Fruit fly (Drosophila melanogaster) whole organism, embryonic: ENCODE measurements around the gene CG14644.

Experiments
- Adf1 ChIP-seq: fragments of 200-800 bp; sonication (Bioruptor generic); IDR thresholded peaks from 2 replicates; pipeline ENCODE4 v1.3.6; 2022; ENCODE audit warnings: missing biosample characterization, missing genetic modification characterization
- CG10979 ChIP-seq: fragments of 200-800 bp; sonication (Bioruptor generic); optimal IDR thresholded peaks from 2 replicates; lab custom pipeline; 2018; ENCODE audit warnings: missing biosample characterization, mild to moderate bottlenecking, missing genetic modification characterization, moderate library complexity
- CG11085 ChIP-seq: fragments of 200-800 bp; sonication (Bioruptor generic); IDR thresholded peaks from 2 replicates; pipeline ENCODE4 v1.3.6; 2022; ENCODE audit warnings: missing biosample characterization, missing genetic modification characterization
- CG12942 ChIP-seq: fragments of 200-800 bp; sonication (Bioruptor generic); optimal IDR thresholded peaks from 3 replicates; lab custom pipeline; 2016; ENCODE audit warnings: missing biosample characterization, missing genetic modification characterization
- CG13123 ChIP-seq: fragments of 200-800 bp; sonication (Bioruptor generic); optimal IDR thresholded peaks from 2 replicates; lab custom pipeline; 2016; ENCODE audit warnings: missing biosample characterization, missing genetic modification characterization
- CG13775 ChIP-seq: fragments of 200-800 bp; sonication (Bioruptor generic); optimal IDR thresholded peaks from 3 replicates; lab custom pipeline; 2017; ENCODE audit warnings: missing biosample characterization, mild to moderate bottlenecking, missing genetic modification characterization
- CG15601 ChIP-seq: fragments of 200-800 bp; sonication (Bioruptor generic); optimal IDR thresholded peaks from 3 replicates; lab custom pipeline; 2019; ENCODE audit warnings: missing biosample characterization, mild to moderate bottlenecking, missing genetic modification characterization, moderate library complexity
- CG17186 ChIP-seq: fragments of 200-800 bp; sonication (Bioruptor generic); optimal IDR thresholded peaks from 3 replicates; lab custom pipeline; 2017; ENCODE audit warnings: missing biosample characterization, missing genetic modification reagents, missing genetic modification characterization
- CG17385 ChIP-seq: fragments of 200-800 bp; sonication (Bioruptor generic); optimal IDR thresholded peaks from 3 replicates; lab custom pipeline; 2018; ENCODE audit warnings: missing biosample characterization, mild to moderate bottlenecking, missing genetic modification characterization
- CG17912 ChIP-seq: fragments of 200-800 bp; sonication (Bioruptor generic); optimal IDR thresholded peaks from 2 replicates; lab custom pipeline; 2018; ENCODE audit warnings: missing biosample characterization, mild to moderate bottlenecking, missing genetic modification characterization
- CG18011 ChIP-seq: fragments of 200-800 bp; sonication (Bioruptor generic); optimal IDR thresholded peaks from 2 replicates; lab custom pipeline; 2017; ENCODE audit warnings: missing biosample characterization, missing genetic modification characterization, mild to moderate bottlenecking, moderate library complexity, missing genotype
- CG3163 ChIP-seq: fragments of 200-800 bp; sonication (Bioruptor generic); optimal IDR thresholded peaks from 3 replicates; lab custom pipeline; 2016; ENCODE audit warnings: missing biosample characterization, missing genetic modification characterization
- CG32532 ChIP-seq: fragments of 200-800 bp; sonication (Bioruptor generic); IDR thresholded peaks from 2 replicates; pipeline ENCODE4 v1.3.6; 2022; ENCODE audit warnings: missing biosample characterization, missing genetic modification characterization
- CG32772 ChIP-seq: fragments of 200-800 bp; sonication (Bioruptor generic); IDR thresholded peaks from 2 replicates; pipeline ENCODE4 v1.3.6; 2022; ENCODE audit warnings: missing biosample characterization, missing genetic modification characterization
- CG42726 ChIP-seq: fragments of 200-800 bp; sonication (Bioruptor generic); IDR thresholded peaks from 2 replicates; pipeline ENCODE4 v1.3.6; 2022; ENCODE audit warnings: missing biosample characterization, missing genetic modification characterization; ENCODE audit not compliant: partially characterized antibody
- CG6272 ChIP-seq: fragments of 200-800 bp; sonication (Bioruptor generic); IDR thresholded peaks from 2 replicates; pipeline ENCODE4 v1.3.6; 2022; ENCODE audit warnings: missing biosample characterization, missing genetic modification characterization
- CG7987 ChIP-seq: fragments of 200-800 bp; sonication (Bioruptor generic); optimal IDR thresholded peaks from 2 replicates; lab custom pipeline; 2018; ENCODE audit warnings: missing biosample characterization, mild to moderate bottlenecking, missing genetic modification characterization, moderate library complexity
- CG9876 ChIP-seq: fragments of 200-800 bp; sonication (Bioruptor generic); optimal IDR thresholded peaks from 2 replicates; lab custom pipeline; 2016; ENCODE audit warnings: missing biosample characterization, missing genetic modification characterization
- CoRest ChIP-seq: fragments of 200-800 bp; sonication (Bioruptor generic); optimal IDR thresholded peaks from 3 replicates; lab custom pipeline; 2018; ENCODE audit warnings: missing biosample characterization, mild to moderate bottlenecking, missing genetic modification characterization, moderate library complexity
- D ChIP-seq, 2 experiments: fragments of 200-800 bp in 1 of 2; fragments of >200 bp in 1 of 2; sonication (Bioruptor generic) in 1 of 2; optimal IDR thresholded peaks; 2 replicates in 1 of 2; 3 replicates in 1 of 2; lab custom pipeline; 2017; ENCODE audit warnings: mild to moderate bottlenecking in 1 of 2, missing biosample characterization in 1 of 2, missing genetic modification characterization in 1 of 2, missing genetic modification reagents in 1 of 2
- Dek ChIP-seq: fragments of 200-800 bp; sonication (Bioruptor generic); optimal IDR thresholded peaks from 3 replicates; lab custom pipeline; 2019; ENCODE audit warnings: missing biosample characterization, mild to moderate bottlenecking, missing genetic modification characterization, moderate library complexity
- Doc2 ChIP-seq: fragments of 200-800 bp; sonication (Bioruptor generic); IDR thresholded peaks from 2 replicates; pipeline ENCODE4 v1.3.6; 2022; ENCODE audit warnings: missing biosample characterization, missing genetic modification characterization
- HHEX ChIP-seq: fragments of 200-800 bp; sonication (Bioruptor generic); optimal IDR thresholded peaks from 3 replicates; lab custom pipeline; 2017; ENCODE audit warnings: missing biosample characterization, mild to moderate bottlenecking, missing genetic modification characterization, missing genetic modification reagents
- Hsf ChIP-seq: fragments of 200-800 bp; sonication (Bioruptor generic); optimal IDR thresholded peaks from 3 replicates; lab custom pipeline; 2016; ENCODE audit warnings: missing biosample characterization, missing genetic modification characterization
- Lhr ChIP-seq: fragments of 200-800 bp; sonication (Bioruptor generic); optimal IDR thresholded peaks from 3 replicates; lab custom pipeline; 2017; ENCODE audit warnings: mild to moderate bottlenecking, missing biosample characterization, missing genetic modification reagents, missing genetic modification characterization
- NFAT ChIP-seq: fragments of 200-800 bp; sonication (Bioruptor generic); IDR thresholded peaks from 2 replicates; pipeline ENCODE4 v1.3.6; 2022; ENCODE audit warnings: missing biosample characterization, missing genetic modification characterization
- NK7.1 ChIP-seq: fragments of 200-800 bp; sonication (Bioruptor generic); optimal IDR thresholded peaks from 3 replicates; lab custom pipeline; 2016; ENCODE audit warnings: missing biosample characterization, missing genetic modification characterization
- Opbp ChIP-seq: fragments of 200-800 bp; sonication (Bioruptor generic); IDR thresholded peaks from 3 replicates; pipeline ENCODE4 v1.3.6; 2022; ENCODE audit warnings: missing biosample characterization, missing genetic modification characterization; ENCODE audit not compliant: partially characterized antibody
- PHDP ChIP-seq: fragments of 200-800 bp; sonication (Bioruptor generic); optimal IDR thresholded peaks from 3 replicates; lab custom pipeline; 2018; ENCODE audit warnings: missing biosample characterization, mild to moderate bottlenecking, missing genetic modification characterization, moderate library complexity
- Ravus ChIP-seq: fragments of 200-800 bp; sonication (Bioruptor generic); IDR thresholded peaks from 2 replicates; pipeline ENCODE4 v1.3.6; 2022; ENCODE audit warnings: missing biosample characterization, missing genetic modification characterization
- Sox100B ChIP-seq: fragments of 200-800 bp; sonication (Bioruptor generic); optimal IDR thresholded peaks from 3 replicates; lab custom pipeline; 2018; ENCODE audit warnings: missing biosample characterization, mild to moderate bottlenecking, missing genetic modification characterization
- TFAM ChIP-seq: fragments of 200-800 bp; sonication (Bioruptor generic); optimal IDR thresholded peaks from 2 replicates; lab custom pipeline; 2017; ENCODE audit warnings: missing biosample characterization, missing genetic modification characterization, inconsistent platforms
- Xbp1 ChIP-seq: fragments of 200-800 bp; sonication (Bioruptor generic); optimal IDR thresholded peaks from 3 replicates; lab custom pipeline; 2016; ENCODE audit warnings: missing biosample characterization, mild to moderate bottlenecking, missing genetic modification characterization
- amos ChIP-seq: fragments of 200-800 bp; sonication (Bioruptor generic); IDR thresholded peaks from 2 replicates; pipeline ENCODE4 v1.3.6; 2022; ENCODE audit warnings: missing biosample characterization, missing genetic modification characterization; ENCODE audit not compliant: partially characterized antibody
- az2 ChIP-seq: fragments of 200-800 bp; sonication (Bioruptor generic); optimal IDR thresholded peaks from 3 replicates; lab custom pipeline; 2016; ENCODE audit warnings: missing biosample characterization, missing genetic modification characterization
- bab2 ChIP-seq: fragments of 200-800 bp; sonication (Bioruptor generic); optimal IDR thresholded peaks from 2 replicates; lab custom pipeline; 2016; ENCODE audit warnings: missing biosample characterization, missing genetic modification characterization
- bbx ChIP-seq: fragments of 200-800 bp; sonication (Bioruptor generic); IDR thresholded peaks from 2 replicates; pipeline ENCODE4 v1.3.6; 2022; ENCODE audit warnings: missing biosample characterization, missing genetic modification characterization; ENCODE audit not compliant: partially characterized antibody
- cato ChIP-seq: fragments of 200-800 bp; sonication (Bioruptor generic); optimal IDR thresholded peaks from 2 replicates; lab custom pipeline; 2016; ENCODE audit warnings: missing biosample characterization, missing genetic modification characterization, borderline replicate concordance
- caup ChIP-seq: fragments of 200-800 bp; sonication (Bioruptor generic); optimal IDR thresholded peaks from 3 replicates; lab custom pipeline; 2017; ENCODE audit warnings: missing biosample characterization, mild to moderate bottlenecking, missing genetic modification characterization, moderate library complexity; ENCODE audit not compliant: severe bottlenecking
- emc ChIP-seq: fragments of 200-800 bp; sonication (Bioruptor generic); optimal IDR thresholded peaks from 2 replicates; lab custom pipeline; 2016; ENCODE audit warnings: missing biosample characterization, missing genetic modification characterization
- grau ChIP-seq: fragments of 200-800 bp; optimal IDR thresholded peaks from 3 replicates; lab custom pipeline; 2019; ENCODE audit warnings: missing biosample characterization, mild to moderate bottlenecking, missing genetic modification characterization, moderate library complexity
- ind ChIP-seq: fragments of 200-800 bp; sonication (Bioruptor generic); optimal IDR thresholded peaks from 3 replicates; lab custom pipeline; 2016; ENCODE audit warnings: missing biosample characterization, missing genetic modification characterization
- mirr ChIP-seq: fragments of 200-800 bp; sonication (Bioruptor generic); optimal IDR thresholded peaks from 3 replicates; lab custom pipeline; 2018; ENCODE audit warnings: missing biosample characterization, mild to moderate bottlenecking, missing genetic modification characterization
- mld ChIP-seq: fragments of 200-800 bp; sonication (Bioruptor generic); IDR thresholded peaks from 3 replicates; pipeline ENCODE4 v1.3.6; 2022; ENCODE audit warnings: missing biosample characterization, missing genetic modification characterization; ENCODE audit not compliant: partially characterized antibody
- nerfin-2 ChIP-seq: fragments of 200-800 bp; sonication (Bioruptor generic); IDR thresholded peaks from 2 replicates; pipeline ENCODE4 v1.3.6; 2022; ENCODE audit warnings: missing biosample characterization, missing genetic modification characterization; ENCODE audit not compliant: partially characterized antibody
- shn ChIP-seq: fragments of 200-800 bp; sonication (Bioruptor generic); optimal IDR thresholded peaks from 3 replicates; lab custom pipeline; 2016; ENCODE audit warnings: missing biosample characterization, missing genetic modification characterization
- sqz ChIP-seq: fragments of 200-800 bp; sonication (Bioruptor generic); optimal IDR thresholded peaks from 3 replicates; lab custom pipeline; 2018; ENCODE audit warnings: missing biosample characterization, mild to moderate bottlenecking, missing genetic modification characterization
- tgo ChIP-seq: fragments of 200-800 bp; sonication (Bioruptor generic); IDR thresholded peaks from 3 replicates; pipeline ENCODE4 v1.3.6; 2022; ENCODE audit warnings: missing biosample characterization, missing genetic modification characterization
- zen ChIP-seq: fragments of 200-800 bp; sonication (Bioruptor generic); optimal IDR thresholded peaks from 3 replicates; lab custom pipeline; 2018; ENCODE audit warnings: missing biosample characterization, mild to moderate bottlenecking, missing genetic modification characterization, moderate library complexity

The CG14644 gene

DNA sequence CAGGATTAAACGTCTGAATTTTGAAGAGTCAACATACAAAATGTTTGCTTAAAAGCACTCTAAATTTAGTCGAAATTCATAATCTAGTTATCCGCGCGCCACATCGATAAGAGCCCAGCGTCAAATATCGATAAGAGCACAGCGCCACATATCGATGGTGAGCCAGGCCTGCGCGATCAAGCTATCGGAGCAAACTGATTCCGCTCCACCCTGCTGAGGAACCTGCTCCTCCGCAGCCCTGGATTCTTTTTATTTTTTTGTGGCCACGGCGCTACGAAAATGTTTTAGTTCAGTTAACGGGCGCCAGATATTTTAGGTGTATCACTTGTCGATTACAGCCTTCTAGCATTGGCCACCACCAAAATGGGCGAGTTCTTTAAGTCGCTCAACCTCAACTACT lies 32.1 kb downstream of the CG14644 start (continued):
- TF ChIP-seq emc (GFP tag; lab: Kevin White, UChicago) (peak; percentile 30), mld (GFP tag; lab: Robert Waterston, UW) (peak; percentile 98), shn (peak; percentile 35), CoRest (tag; lab: Kevin White, UChicago) (peak; percentile 32), mirr (GFP tag; lab: Kevin White, UChicago) (no peak), HHEX (GFP tag; lab: Kevin White, UChicago) (no peak), CG11085 (no peak), Sox100B (GFP tag; lab: Kevin White, UChicago) (no peak), ind (GFP tag; lab: Kevin White, UChicago) (no peak), Xbp1 (peak; percentile 55), Adf1 (peak; percentile 56), CG32532 (GFP tag; lab: Robert Waterston, UW) (peak; percentile 71), Lhr (GFP tag; lab: Kevin White, UChicago) (peak; percentile 88), CG6272 (GFP tag; lab: Robert Waterston, UW) (no peak; the same call in 1 of the 2 replicates), amos (GFP tag; lab: Robert Waterston, UW) (peak; percentile 99), CG18011 (GFP tag; lab: Kevin White, UChicago) (peak; percentile 20), Doc2 (no peak), Hsf (GFP tag; lab: Kevin White, UChicago) (peak; percentile 54), bab2 (GFP tag; lab: Kevin White, UChicago) (peak; percentile 13), nerfin-2 (GFP tag; lab: Robert Waterston, UW) (peak; percentile 95), caup (GFP tag; lab: Kevin White, UChicago) (no peak), CG15601 (no peak), az2 (GFP tag; lab: Kevin White, UChicago) (no peak), CG13775 (peak; percentile 25), CG32772 (GFP tag; lab: Robert Waterston, UW) (no peak), CG17186 (GFP tag; lab: Kevin White, UChicago) (peak; percentile 94), grau (tag; lab: Kevin White, UChicago) (peak; percentile 45), bbx (GFP tag; lab: Robert Waterston, UW) (peak; percentile 99), CG10979 (peak; percentile 4), sqz (GFP tag; lab: Kevin White, UChicago) (no peak), CG13123 (no peak), zen (tag; lab: Kevin White, UChicago) (peak; percentile 35), NK7.1 (GFP tag; lab: Kevin White, UChicago) (peak; percentile 18), CG42726 (GFP tag; lab: Robert Waterston, UW) (peak; percentile 98), Ravus (no peak), CG17912 (GFP tag; lab: Kevin White, UChicago) (no peak), CG7987 (GFP tag; lab: Kevin White, UChicago) (peak; percentile 22), NFAT (peak; percentile 53), CG17385 (no peak), D (optimal IDR thresholded peaks at IDR 0.05; lab: Kevin White, UChicago) (peak; percentile 14), D (GFP tag; optimal IDR thresholded peaks at IDR 0.05; lab: Kevin White, UChicago) (no peak), CG12942 (GFP tag; lab: Kevin White, UChicago) (peak; percentile 12), Opbp (GFP tag; lab: Robert Waterston, UW) (peak; percentile 98), cato (GFP tag; lab: Kevin White, UChicago) (no peak), TFAM (GFP tag; lab: Kevin White, UChicago) (no peak), Dek (peak; percentile 45), PHDP (tag; lab: Kevin White, UChicago) (peak; percentile 19), CG9876 (GFP tag; lab: Kevin White, UChicago) (peak; percentile 8), CG3163 (peak; percentile 28), tgo (GFP tag; lab: Robert Waterston, UW) (no peak)
